Worm (Caenorhabditis elegans) whole organism, L4/young adult: ENCODE measurements around the gene F10C2.3.
A peak's percentile ranks its signal among the peaks of the same experiment; 100 is the strongest.

Experiments used
- dao-5 ChIP-seq: sonication (generic microtip); optimal IDR thresholded peaks from 2 replicates; lab custom pipeline; 2016; ENCODE audit warnings: missing genotype, missing genetic modification characterization, moderate library complexity, missing compliant biosample characterization
- him-1 ChIP-seq: sonication (generic microtip); optimal IDR thresholded peaks from 2 replicates; lab custom pipeline; 2016; ENCODE audit warnings: missing genotype, missing genetic modification reagents, missing genetic modification characterization, missing compliant biosample characterization

DNA sequence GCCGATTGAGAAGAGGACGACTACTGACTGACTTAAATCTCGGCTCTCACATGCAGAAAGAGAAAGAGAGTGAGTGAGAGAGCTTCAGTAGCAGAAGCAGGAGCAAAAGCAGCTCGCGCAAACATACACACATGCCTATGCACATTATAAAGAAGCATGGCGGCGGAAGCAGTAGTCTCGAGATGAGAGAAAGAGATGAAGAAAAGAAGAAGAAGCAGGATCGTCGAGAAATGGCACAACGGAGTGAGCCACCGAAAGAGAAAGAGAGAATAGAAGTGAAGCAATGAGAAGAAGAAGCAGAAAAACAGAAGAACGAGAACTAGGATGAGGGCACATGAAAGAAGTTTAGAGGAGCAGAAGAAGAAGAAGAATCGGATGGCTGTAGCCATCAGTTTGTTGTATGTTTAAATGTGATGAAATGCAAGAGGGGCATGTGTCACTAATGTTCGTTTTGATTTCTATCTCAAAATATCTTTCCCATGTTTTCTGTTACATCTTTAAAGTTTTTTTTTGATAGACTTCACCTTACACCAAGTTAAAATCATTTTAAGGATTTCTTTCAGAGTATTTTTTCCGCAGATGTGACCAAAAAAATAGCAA lies 6.9 kb downstream of the F10C2.3 start:
- TF ChIP-seq dao-5 (tag; lab: Kevin White, UChicago) (no peak), him-1 (tag; lab: Kevin White, UChicago) (peak; percentile 80)
